Worm (Caenorhabditis elegans): Measurements from ENCODE around the gene Y105C5A.8.
"Not testable (repeated sequence)": the region's sequence is repeated elsewhere in the genome, so short reads cannot be mapped to it uniquely, and the experiment has no call there.

Y105C5A.8 gene

ce11 chrIV:15616971-15617370 is at the start of gene Y105C5A.8:
Gene Y105C5A.8, minus strand, starts transcription at chrIV:15617071.
- no peak for TF ChIP-seq blmp-1 (tag; optimal IDR thresholded peaks at IDR 0.05)
- no peak for TF ChIP-seq nhr-28 (tag; optimal IDR thresholded peaks at IDR 0.05)
- TF ChIP-seq nhr-2 (tag; optimal IDR thresholded peaks at IDR 0.05), result no peak
- no peak for TF ChIP-seq sem-2 (GFP tag; optimal IDR thresholded peaks at IDR 0.05)
- TF ChIP-seq drap-1 (GFP tag; optimal IDR thresholded peaks at IDR 0.05), result no peak
- TF ChIP-seq mls-2 (tag; optimal IDR thresholded peaks at IDR 0.05), result no peak
- no peak for TF ChIP-seq lsy-2 (tag; optimal IDR thresholded peaks at IDR 0.05)
- no peak for TF ChIP-seq lin-13 (tag; optimal IDR thresholded peaks at IDR 0.05)
- TF ChIP-seq nhr-237 (tag; optimal IDR thresholded peaks at IDR 0.05), result no peak
- TF ChIP-seq mep-1 (tag; optimal IDR thresholded peaks at IDR 0.05), result no peak
- TF ChIP-seq tbx-8 (GFP tag; optimal IDR thresholded peaks at IDR 0.05), result no peak
- no peak for TF ChIP-seq lin-32 (GFP tag; optimal IDR thresholded peaks at IDR 0.05)
- TF ChIP-seq ceh-39 (tag; optimal IDR thresholded peaks at IDR 0.05), result no peak
- no peak for TF ChIP-seq bed-3 (GFP tag; optimal IDR thresholded peaks at IDR 0.05)
- no peak for TF ChIP-seq ham-2 (GFP tag; optimal IDR thresholded peaks at IDR 0.05)
- TF ChIP-seq flh-1 (GFP tag; optimal IDR thresholded peaks at IDR 0.05), result no peak
- no peak for TF ChIP-seq unc-120 (tag; optimal IDR thresholded peaks at IDR 0.05; ENCODE audit: poor library complexity, severe bottlenecking)

ce11 chrIV:15658444-15658843 is 41.6 kb upstream of the Y105C5A.8 start:
- TF ChIP-seq drap-1 (GFP tag; optimal IDR thresholded peaks at IDR 0.05), result no peak
- no peak for TF ChIP-seq mls-2 (tag; optimal IDR thresholded peaks at IDR 0.05)
- no peak for TF ChIP-seq ceh-83 (GFP tag; optimal IDR thresholded peaks at IDR 0.05)
- no peak for TF ChIP-seq blmp-1 (tag; optimal IDR thresholded peaks at IDR 0.05)
- no peak for TF ChIP-seq unc-39 (tag; optimal IDR thresholded peaks at IDR 0.05)
- TF ChIP-seq sptf-1 (tag; optimal IDR thresholded peaks at IDR 0.05), result no peak
- no peak for TF ChIP-seq ham-2 (GFP tag; optimal IDR thresholded peaks at IDR 0.05)
- TF ChIP-seq unc-120 (tag; optimal IDR thresholded peaks at IDR 0.05; ENCODE audit: poor library complexity, severe bottlenecking), result no peak

- TF ChIP-seq nhr-12 (tag; optimal IDR thresholded peaks at IDR 0.05), result no peak
- no peak for TF ChIP-seq tbx-8 (GFP tag; optimal IDR thresholded peaks at IDR 0.05)
- TF ChIP-seq unc-62 (GFP tag; optimal IDR thresholded peaks at IDR 0.05), result peak; percentile 16
- peak; percentile 12 for TF ChIP-seq nhr-2 (tag; optimal IDR thresholded peaks at IDR 0.05)
Observed at ce11 chrIV:15648245-15648644, 31.4 kb upstream of the Y105C5A.8 start.

- TF ChIP-seq drap-1 (GFP tag; optimal IDR thresholded peaks at IDR 0.05), result peak; percentile 41
- peak; percentile 65 for TF ChIP-seq ham-2 (GFP tag; optimal IDR thresholded peaks at IDR 0.05)
- peak; percentile 20 for TF ChIP-seq nhr-2 (tag; optimal IDR thresholded peaks at IDR 0.05)
- TF ChIP-seq nhr-237 (tag; optimal IDR thresholded peaks at IDR 0.05), result peak; percentile 37
- TF ChIP-seq unc-120 (tag; optimal IDR thresholded peaks at IDR 0.05; ENCODE audit: poor library complexity, severe bottlenecking), result peak; percentile 96
- TF ChIP-seq mep-1 (tag; optimal IDR thresholded peaks at IDR 0.05), result peak; percentile 55
- peak; percentile 2 for TF ChIP-seq unc-62 (GFP tag; optimal IDR thresholded peaks at IDR 0.05)
- peak; percentile 45 for TF ChIP-seq hlh-1 (tag; optimal IDR thresholded peaks at IDR 0.05)
- TF ChIP-seq elt-1 (tag; optimal IDR thresholded peaks at IDR 0.05; ENCODE audit: borderline replicate concordance, insufficient read depth), result peak; percentile 5
- peak; percentile 30 for TF ChIP-seq mls-2 (tag; optimal IDR thresholded peaks at IDR 0.05)
- TF ChIP-seq cnd-1 (tag; optimal IDR thresholded peaks at IDR 0.05), result peak; percentile 27
- TF ChIP-seq ceh-43 (GFP tag; optimal IDR thresholded peaks at IDR 0.05), result peak; percentile 17
- peak; percentile 67 for TF ChIP-seq lin-13 (tag; optimal IDR thresholded peaks at IDR 0.05)
- TF ChIP-seq lsy-2 (tag; optimal IDR thresholded peaks at IDR 0.05), result peak; percentile 75
- TF ChIP-seq ces-1 (GFP tag; optimal IDR thresholded peaks at IDR 0.05), result peak; percentile 90
- TF ChIP-seq ceh-39 (tag; optimal IDR thresholded peaks at IDR 0.05), result peak; percentile 2
- TF ChIP-seq pha-4 (tag; optimal IDR thresholded peaks at IDR 0.05), result peak; percentile 16
Observed at ce11 chrIV:15646418-15647220, 29.7 kb upstream of the Y105C5A.8 start, which contains the start of the genes Y105C5A.1268 and Y105C5A.1272. Gene Y105C5A.1268, minus strand, starts transcription at chrIV:15646468. Gene Y105C5A.1272, plus strand, starts transcription at chrIV:15646992.

- not testable (repeated sequence) for TF ChIP-seq ham-2 (GFP tag; optimal IDR thresholded peaks at IDR 0.05); tbx-8 (GFP tag; optimal IDR thresholded peaks at IDR 0.05); unc-120 (tag; optimal IDR thresholded peaks at IDR 0.05; ENCODE audit: poor library complexity, severe bottlenecking)
Observed at ce11 chrIV:15641699-15642098, 24.8 kb upstream of the Y105C5A.8 start, which contains the start of gene Y105C5A.12. Gene Y105C5A.12, minus strand, starts transcription at chrIV:15641799.
